Worm (Caenorhabditis elegans): Measurements from ENCODE around the gene srh-17.

The srh-17 gene

ce11 chrV:14683291-14683690, 22.2 kb downstream of the srh-17 start:
- TF ChIP-seq efl-1 (optimal IDR thresholded peaks at IDR 0.05) (no peak), efl-1 (GFP tag; optimal IDR thresholded peaks at IDR 0.05 in 1 of 2) (peak in 1 of 2 experiments; percentile 81), ama-1 (optimal IDR thresholded peaks at IDR 0.05) (peak; percentile 22), hpl-2 (GFP tag; optimal IDR thresholded peaks at IDR 0.05) (no peak)

- no peak for TF ChIP-seq fkh-8 (tag; optimal IDR thresholded peaks at IDR 0.05)
- no peak for TF ChIP-seq unc-86 (tag; optimal IDR thresholded peaks at IDR 0.05)
- no peak for TF ChIP-seq efl-1 (optimal IDR thresholded peaks at IDR 0.05)
- peak in 1 of 2 experiments; percentile 90 for TF ChIP-seq efl-1 (GFP tag; optimal IDR thresholded peaks at IDR 0.05 in 1 of 2)
- no peak for TF ChIP-seq mef-2 (tag; optimal IDR thresholded peaks at IDR 0.05)
- TF ChIP-seq ets-5 (GFP tag; IDR thresholded peaks at IDR 0.05) = no peak
- TF ChIP-seq sup-37 (GFP tag; optimal IDR thresholded peaks at IDR 0.05) = no peak
Observed at ce11 chrV:14683926-14684325, 22.8 kb downstream of the srh-17 start.

- TF ChIP-seq mef-2 (tag; optimal IDR thresholded peaks at IDR 0.05) = no peak
- no peak for TF ChIP-seq mdl-1 (tag; optimal IDR thresholded peaks at IDR 0.05)
- TF ChIP-seq snu-23 (GFP tag; optimal IDR thresholded peaks at IDR 0.05) = peak; percentile 3
- TF ChIP-seq efl-1 (optimal IDR thresholded peaks at IDR 0.05) = no peak
- TF ChIP-seq efl-1 (GFP tag; optimal IDR thresholded peaks at IDR 0.05 in 1 of 2) = peak in 1 of 2 experiments; percentile 50
- TF ChIP-seq nhr-20 (tag; optimal IDR thresholded peaks at IDR 0.05) = peak; percentile 8
Observed at ce11 chrV:14684359-14685312, 23.5 kb downstream of the srh-17 start, which contains the start of gene hsp-90. Gene hsp-90, plus strand, starts transcription at chrV:14684918.

ce11 chrV:14685435-14686058, 24.4 kb downstream of the srh-17 start, which contains the start of gene C47E8.4:
Gene C47E8.4, minus strand, starts transcription at chrV:14685485.
- TF ChIP-seq hlh-4 (tag; optimal IDR thresholded peaks at IDR 0.05) (peak; percentile 65), irx-1 (tag; optimal IDR thresholded peaks at IDR 0.05) (peak; percentile 99), ces-1 (GFP tag; optimal IDR thresholded peaks at IDR 0.05) (no peak), nhr-237 (tag; optimal IDR thresholded peaks at IDR 0.05) (peak; percentile 96), blmp-1 (tag; optimal IDR thresholded peaks at IDR 0.05) (peak; percentile 80), F16B12.6 (tag; optimal IDR thresholded peaks at IDR 0.05) (peak; percentile 26), nhr-90 (tag; optimal IDR thresholded peaks at IDR 0.05; ENCODE audit: poor library complexity) (peak; percentile 99), nhr-77 (tag; optimal IDR thresholded peaks at IDR 0.05) (peak; percentile 99), mep-1 (tag; optimal IDR thresholded peaks at IDR 0.05) (peak; percentile 98), lin-39 (tag; optimal IDR thresholded peaks at IDR 0.05) (peak; percentile 97), rnt-1 (tag; optimal IDR thresholded peaks at IDR 0.05) (peak; percentile 99), sptf-1 (tag; optimal IDR thresholded peaks at IDR 0.05) (no peak), ceh-8 (GFP tag; optimal IDR thresholded peaks at IDR 0.05) (peak; percentile 98), lin-15B (tag; optimal IDR thresholded peaks at IDR 0.05) (peak; percentile 99), sup-37 (GFP tag; optimal IDR thresholded peaks at IDR 0.05) (peak; percentile 93), fkh-10 (GFP tag; optimal IDR thresholded peaks at IDR 0.05) (peak; percentile 97), nhr-71 (tag; optimal IDR thresholded peaks at IDR 0.05) (peak; percentile 100), xbp-1 (tag; optimal IDR thresholded peaks at IDR 0.05) (peak; percentile 99), zip-4 (GFP tag; optimal IDR thresholded peaks at IDR 0.05) (peak; percentile 94), Y116A8C.19 (tag; optimal IDR thresholded peaks at IDR 0.05; ENCODE audit: borderline replicate concordance) (peak; percentile 97), ztf-11 (tag; optimal IDR thresholded peaks at IDR 0.05) (peak; percentile 53 to 100), C16A3.4 (tag; optimal IDR thresholded peaks at IDR 0.05) (peak; percentile 97), unc-62 (GFP tag; optimal IDR thresholded peaks at IDR 0.05) (peak; percentile 75), ets-5 (GFP tag; IDR thresholded peaks at IDR 0.05) (no peak), nhr-11 (tag; optimal IDR thresholded peaks at IDR 0.05) (peak; percentile 95), ama-1 (optimal IDR thresholded peaks at IDR 0.05) (peak; percentile 88), aly-2 (tag; optimal IDR thresholded peaks at IDR 0.05) (peak; percentile 95), fos-1 (tag; optimal IDR thresholded peaks at IDR 0.05) (peak; percentile 95), pqm-1 (tag; optimal IDR thresholded peaks at IDR 0.05) (peak; percentile 70), grh-1 (GFP tag; IDR thresholded peaks at IDR 0.05) (peak; percentile 98), pax-3 (tag; optimal IDR thresholded peaks at IDR 0.05) (peak; percentile 100), hlh-17 (GFP tag; optimal IDR thresholded peaks at IDR 0.05; ENCODE audit: borderline replicate concordance) (peak; percentile 85), lsy-2 (tag; optimal IDR thresholded peaks at IDR 0.05) (peak; percentile 98), lin-35 (GFP tag; optimal IDR thresholded peaks at IDR 0.05) (peak; percentile 91 to 92), tlp-1 (tag; optimal IDR thresholded peaks at IDR 0.05) (no peak)

Measured in whole organism, L1 larva.